Worm (Caenorhabditis elegans) whole organism, L2 larva: ENCODE data around the gene rpl-21.

ENCODE experiments used
- egl-27 ChIP-seq: sonication (generic microtip); optimal IDR thresholded peaks from 3 replicates; lab custom pipeline; 2017; ENCODE audit warnings: missing biosample characterization, missing genetic modification reagents, missing genetic modification characterization
- lsy-2 ChIP-seq, 2 experiments: fragments of 150-350 bp in 1 of 2; sonication (generic microtip) in 1 of 2; optimal IDR thresholded peaks; 2 replicates each; lab custom pipeline; 2014 to 2017; ENCODE audit warnings: missing biosample characterization in 2 of 2, missing genetic modification characterization in 2 of 2
- mab-5 ChIP-seq: fragments of 150-350 bp; optimal IDR thresholded peaks from 2 replicates; lab custom pipeline; 2014; ENCODE audit warnings: missing biosample characterization, missing genetic modification characterization
- nhr-25 ChIP-seq: fragments of 150-350 bp; sonication (generic microtip); optimal IDR thresholded peaks from 3 replicates; lab custom pipeline; 2014; ENCODE audit warnings: missing biosample characterization, missing genetic modification characterization
- nhr-6 ChIP-seq: fragments of 150-350 bp; optimal IDR thresholded peaks from 2 replicates; lab custom pipeline; 2014; ENCODE audit warnings: missing biosample characterization, missing genetic modification characterization
- unc-39 ChIP-seq: fragments of 150-350 bp; optimal IDR thresholded peaks from 2 replicates; lab custom pipeline; 2014; ENCODE audit warnings: missing biosample characterization, missing genetic modification characterization

ce11 chrIII:8117155-8117554 is 12.9 kb downstream of the rpl-21 start:
- TF ChIP-seq lsy-2 (tag; optimal IDR thresholded peaks at IDR 0.05; lab: Kevin White, UChicago), result no peak
- no peak for TF ChIP-seq unc-39
- no peak for TF ChIP-seq nhr-6 (tag; lab: Kevin White, UChicago)
- TF ChIP-seq mab-5 (tag; lab: Kevin White, UChicago), result no peak
- no peak for TF ChIP-seq nhr-25 (tag; lab: Kevin White, UChicago)
- no peak for TF ChIP-seq egl-27
